Worm (Caenorhabditis elegans) whole organism, mixed stage, embryonic: ENCODE results near the gene pph-5.

Source experiments
- elt-3 ChIP-seq: fragments of 150-350 bp; optimal IDR thresholded peaks from 2 replicates; lab custom pipeline; 2014; ENCODE audit warnings: missing biosample characterization, missing genetic modification characterization
- lin-13 ChIP-seq: fragments of 150-350 bp; optimal IDR thresholded peaks from 2 replicates; lab custom pipeline; 2014; ENCODE audit warnings: missing biosample characterization, missing genetic modification characterization
- lin-32 ChIP-seq: fragments of 200-800 bp; sonication (Bioruptor generic); optimal IDR thresholded peaks from 2 replicates; lab custom pipeline; 2018; ENCODE audit warnings: mild to moderate bottlenecking, missing genetic modification characterization, missing compliant biosample characterization
- nhr-76 ChIP-seq: sonication (generic microtip); optimal IDR thresholded peaks from 2 replicates; lab custom pipeline; 2017; ENCODE audit warnings: missing biosample characterization, missing genetic modification characterization
- pha-4 ChIP-seq: fragments of 150-350 bp; optimal IDR thresholded peaks from 2 replicates; lab custom pipeline; 2018; ENCODE audit warnings: missing biosample characterization, missing genetic modification reagents, missing genetic modification characterization
- tbx-8 ChIP-seq: fragments of 200-800 bp; sonication (Bioruptor generic); optimal IDR thresholded peaks from 2 replicates; lab custom pipeline; 2018; ENCODE audit warnings: mild to moderate bottlenecking, missing genetic modification characterization, moderate library complexity, missing compliant biosample characterization
- unc-39 ChIP-seq: fragments of 150-350 bp; optimal IDR thresholded peaks from 2 replicates; lab custom pipeline; 2014; ENCODE audit warnings: missing biosample characterization, missing genetic modification characterization
- unc-62 ChIP-seq: fragments of 150-350 bp; optimal IDR thresholded peaks from 2 replicates; lab custom pipeline; 2014; ENCODE audit warnings: missing biosample characterization, missing genetic modification reagents, missing genetic modification characterization
- ztf-11 ChIP-seq: fragments of 150-350 bp; optimal IDR thresholded peaks from 2 replicates; lab custom pipeline; 2014; ENCODE audit warnings: missing biosample characterization, missing genetic modification characterization

DNA sequence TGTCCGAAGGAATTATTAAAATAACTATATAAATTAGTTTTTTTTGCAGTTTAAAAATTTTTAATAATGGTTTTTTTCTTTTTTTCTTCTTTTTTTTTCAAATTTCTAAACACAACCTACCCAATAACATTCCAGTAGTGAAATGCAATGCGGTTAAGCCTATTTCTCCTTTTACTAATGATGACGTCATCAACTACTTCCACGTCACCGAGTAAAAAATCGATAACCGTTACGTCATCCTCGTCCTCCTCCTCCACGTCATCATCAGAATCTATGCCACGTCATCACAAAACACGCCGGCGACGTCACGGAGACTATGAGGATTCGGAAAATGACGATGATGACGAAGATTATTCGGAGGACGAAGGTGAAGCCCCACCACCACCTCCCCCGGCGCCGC lies 15.7 kb upstream of the pph-5 start, which contains the start of gene hot-2:
- TF ChIP-seq unc-62 (GFP tag; lab: Kevin White, UChicago) (no peak), lin-13 (tag; lab: Kevin White, UChicago) (no peak), pha-4 (tag; lab: Kevin White, UChicago) (no peak), ztf-11 (no peak), elt-3 (tag; lab: Kevin White, UChicago) (no peak), unc-39 (no peak), nhr-76 (no peak), tbx-8 (GFP tag; lab: Kevin White, UChicago) (no peak), lin-32 (no peak)
